Worm (Caenorhabditis elegans): ENCODE measurements around the gene acbp-3.

DNA sequence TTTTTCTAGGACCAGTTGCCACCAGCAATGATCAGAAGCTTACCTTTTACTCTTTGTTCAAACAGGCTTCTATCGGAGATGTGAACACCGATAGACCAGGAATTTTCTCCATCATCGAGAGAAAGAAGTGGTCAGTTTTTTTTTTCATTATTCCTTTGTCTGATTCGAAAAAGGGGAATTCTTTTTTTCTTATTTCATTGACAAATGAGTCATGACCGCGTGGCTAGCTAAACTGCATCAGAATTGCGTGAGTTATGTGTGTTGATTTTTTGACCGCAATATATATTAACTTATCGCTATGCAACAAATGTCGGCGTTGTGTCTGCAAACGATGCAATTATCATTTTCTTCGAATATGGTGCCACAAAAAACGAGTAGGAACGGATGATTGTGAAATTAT lies 344 bp downstream of the acbp-3 start:
- TF ChIP-seq elt-1 (tag; optimal IDR thresholded peaks at IDR 0.05) = no peak
- no peak for TF ChIP-seq snpc-4 (tag; optimal IDR thresholded peaks at IDR 0.05)
- TF ChIP-seq lin-13 (GFP tag; optimal IDR thresholded peaks at IDR 0.05) = no peak
- no peak for TF ChIP-seq lin-11 (tag; optimal IDR thresholded peaks at IDR 0.05)

Measured in whole organism, L2 larva.